Fruit fly (Drosophila melanogaster): ENCODE data around the gene Naa40.
A peak's percentile ranks its signal among the peaks of the same experiment; 100 is the strongest.

The Naa40 gene

dm6 chr3R:29716782-29717317 is 7.9 kb downstream of the Naa40 start, which contains the start of gene Obp99b (continued):
- TF ChIP-seq klu (GFP tag; IDR thresholded peaks at IDR 0.05) (no peak), mld (GFP tag; IDR thresholded peaks at IDR 0.05; ENCODE audit: partially characterized antibody) (no peak), CG9876 (GFP tag; optimal IDR thresholded peaks at IDR 0.05) (peak; percentile 50), odd (GFP tag; optimal IDR thresholded peaks at IDR 0.05) (peak; percentile 83), CG10979 (tag; optimal IDR thresholded peaks at IDR 0.05) (peak; percentile 85), jumu (GFP tag; optimal IDR thresholded peaks at IDR 0.05) (peak; percentile 52), lbe (GFP tag; optimal IDR thresholded peaks at IDR 0.05) (no peak), CG14860 (GFP tag; IDR thresholded peaks at IDR 0.05; ENCODE audit: partially characterized antibody) (no peak), CG12219 (GFP tag; optimal IDR thresholded peaks at IDR 0.05) (peak; percentile 90), Eip74EF (GFP tag; optimal IDR thresholded peaks at IDR 0.05) (no peak), ac (GFP tag; optimal IDR thresholded peaks at IDR 0.05) (peak; percentile 83), tin (GFP tag; optimal IDR thresholded peaks at IDR 0.05) (peak; percentile 86), H2.0 (GFP tag; IDR thresholded peaks at IDR 0.05) (peak; percentile 77), hth (optimal IDR thresholded peaks at IDR 0.05) (no peak), bbx (GFP tag; IDR thresholded peaks at IDR 0.05; ENCODE audit: partially characterized antibody) (no peak), CG18764 (GFP tag; optimal IDR thresholded peaks at IDR 0.05) (peak; percentile 65), luna (GFP tag; optimal IDR thresholded peaks at IDR 0.05) (no peak), Side (GFP tag; optimal IDR thresholded peaks at IDR 0.05) (peak; percentile 82), psq (GFP tag; optimal IDR thresholded peaks at IDR 0.05) (no peak), ftz-f1 (GFP tag; optimal IDR thresholded peaks at IDR 0.05) (peak; percentile 5), Pdp1 (GFP tag; optimal IDR thresholded peaks at IDR 0.05) (peak; percentile 54 to 78), gsb (GFP tag; IDR thresholded peaks at IDR 0.05) (peak; percentile 63), Dbx (GFP tag; IDR thresholded peaks at IDR 0.05) (peak; percentile 68; the same call in 2 of the 3 replicates), pita (GFP tag; optimal IDR thresholded peaks at IDR 0.05) (no peak), CG10267 (tag; optimal IDR thresholded peaks at IDR 0.05) (peak; percentile 46), gt (GFP tag; IDR thresholded peaks at IDR 0.05) (peak; percentile 39; the same call in 1 of the 2 replicates), Camta (GFP tag; optimal IDR thresholded peaks at IDR 0.05) (peak; percentile 73), CG11093 (GFP tag; IDR thresholded peaks at IDR 0.05) (peak; percentile 56; the same call in 2 of the 3 replicates), CG13775 (GFP tag; optimal IDR thresholded peaks at IDR 0.05) (peak; percentile 80), corto (GFP tag; optimal IDR thresholded peaks at IDR 0.05) (no peak), sna (GFP tag; IDR thresholded peaks at IDR 0.05; ENCODE audit: partially characterized antibody) (no peak), Rx (GFP tag; IDR thresholded peaks at IDR 0.05) (peak; percentile 69), CG14965 (GFP tag; optimal IDR thresholded peaks at IDR 0.05; ENCODE audit: borderline replicate concordance) (peak; percentile 98), CG1529 (GFP tag; optimal IDR thresholded peaks at IDR 0.05) (peak; percentile 83), eyg (GFP tag; optimal IDR thresholded peaks at IDR 0.05) (peak; percentile 68), tx (GFP tag; optimal IDR thresholded peaks at IDR 0.05) (peak; percentile 58), Taf1 (GFP tag; IDR thresholded peaks at IDR 0.05) (no peak), dm (GFP tag; optimal IDR thresholded peaks at IDR 0.05) (peak; percentile 70), p53 (GFP tag; optimal IDR thresholded peaks at IDR 0.05) (peak; percentile 57), CG16779 (GFP tag; IDR thresholded peaks at IDR 0.05) (peak; percentile 75), CG34376 (GFP tag; optimal IDR thresholded peaks at IDR 0.05) (peak; percentile 67), sc (optimal IDR thresholded peaks at IDR 0.05) (no peak), sc (GFP tag; optimal IDR thresholded peaks at IDR 0.05) (peak; percentile 80), CG30403 (GFP tag; optimal IDR thresholded peaks at IDR 0.05) (peak; percentile 18), tup (GFP tag; optimal IDR thresholded peaks at IDR 0.05) (peak; percentile 33), PHDP (tag; optimal IDR thresholded peaks at IDR 0.05) (peak; percentile 76), esg (GFP tag; conservative IDR thresholded peaks at IDR 0.05) (peak; percentile 50), ara (GFP tag; IDR thresholded peaks at IDR 0.05) (peak; percentile 77), HLHmδ (GFP tag; optimal IDR thresholded peaks at IDR 0.05) (peak; percentile 99), CG7928 (GFP tag; optimal IDR thresholded peaks at IDR 0.05) (peak; percentile 22), CG18619 (GFP tag; optimal IDR thresholded peaks at IDR 0.05) (peak; percentile 73)
